Worm (Caenorhabditis elegans) whole organism, L4/young adult: ENCODE measurements around the gene R02D5.10.
"Not testable (repeated sequence)": the region's sequence is repeated elsewhere in the genome, so short reads cannot be mapped to it uniquely, and the experiment has no call there.

Experiments
- W03F9.2 ChIP-seq: fragments of 150-350 bp; optimal IDR thresholded peaks from 2 replicates; lab custom pipeline; 2014; ENCODE audit warnings: missing biosample characterization, missing genetic modification characterization
- dao-5 ChIP-seq: sonication (generic microtip); optimal IDR thresholded peaks from 2 replicates; lab custom pipeline; 2016; ENCODE audit warnings: missing genotype, missing genetic modification characterization, moderate library complexity, missing compliant biosample characterization
- him-1 ChIP-seq: sonication (generic microtip); optimal IDR thresholded peaks from 2 replicates; lab custom pipeline; 2016; ENCODE audit warnings: missing genotype, missing genetic modification reagents, missing genetic modification characterization, missing compliant biosample characterization

- TF ChIP-seq dao-5; him-1; W03F9.2 (tag; lab: Kevin White, UChicago): not testable (repeated sequence)
These were observed 19.0 kb upstream of the R02D5.10 start, which contains the start of gene F08H9.3 for ce11 chrV:14463087-14463486.
